Worm (Caenorhabditis elegans) whole organism, L4 larva: ENCODE data around the gene cts-1.
A peak's percentile ranks its signal among the peaks of the same experiment; 100 is the strongest.
"Not testable (repeated sequence)": the region's sequence is repeated elsewhere in the genome, so short reads cannot be mapped to it uniquely, and the experiment has no call there.

Experiments
- F10B5.3 ChIP-seq: sonication (generic microtip); optimal IDR thresholded peaks from 2 replicates; lab custom pipeline; 2016; ENCODE audit warnings: mild to moderate bottlenecking, missing genetic modification characterization, missing compliant biosample characterization
- T26A8.4 ChIP-seq: fragments of 200-800 bp; sonication (Bioruptor generic); IDR thresholded peaks from 2 replicates; pipeline ENCODE4 v1.3.6; 2022; ENCODE audit warnings: missing genetic modification characterization, missing compliant biosample characterization
- ZK337.2 ChIP-seq: fragments of 200-800 bp; sonication (Bioruptor generic); IDR thresholded peaks from 2 replicates; pipeline ENCODE4 v1.3.6; 2022; ENCODE audit warnings: missing genetic modification reagents, missing genetic modification characterization, missing compliant biosample characterization
- aha-1 ChIP-seq: fragments of 150-350 bp; peaks from one replicate; lab custom pipeline; 2014; ENCODE audit warnings: missing biosample characterization, missing genetic modification characterization
- attf-4 ChIP-seq: sonication (generic microtip); optimal IDR thresholded peaks from 3 replicates; lab custom pipeline; 2017; ENCODE audit warnings: missing biosample characterization, missing genetic modification characterization
- ceh-20 ChIP-seq: fragments of 200-800 bp; sonication (Bioruptor generic); IDR thresholded peaks from 2 replicates; pipeline ENCODE4 v1.3.6; 2022; ENCODE audit warnings: missing genetic modification reagents, missing genetic modification characterization, missing compliant biosample characterization
- ceh-44 ChIP-seq: fragments of 200-800 bp; sonication (Bioruptor generic); IDR thresholded peaks from 2 replicates; pipeline ENCODE4 v1.3.6; 2022; ENCODE audit warnings: missing genetic modification reagents, missing genetic modification characterization, missing compliant biosample characterization
- daf-12 ChIP-seq: fragments of 150-350 bp; optimal IDR thresholded peaks from 2 replicates; lab custom pipeline; 2014; ENCODE audit warnings: missing biosample characterization, missing genetic modification reagents, missing genetic modification characterization
- daf-16 ChIP-seq, 3 experiments: sonication (generic microtip); optimal IDR thresholded peaks; 2 replicates each; lab custom pipeline; 2016 to 2017; ENCODE audit warnings: missing genetic modification characterization in 3 of 3, missing genetic modification reagents in 3 of 3, mild to moderate bottlenecking in 2 of 3, missing compliant biosample characterization in 2 of 3, missing biosample characterization in 1 of 3, moderate library complexity in 1 of 3
- daf-19 ChIP-seq: fragments of 200-800 bp; sonication (Bioruptor generic); conservative IDR thresholded peaks from 2 replicates; pipeline ENCODE4 v1.3.6; 2022; ENCODE audit warnings: missing genetic modification characterization, missing compliant biosample characterization
- daf-8 ChIP-seq: fragments of 200-800 bp; sonication (Bioruptor generic); IDR thresholded peaks from 2 replicates; pipeline ENCODE4 v1.3.6; 2022; ENCODE audit warnings: missing genetic modification characterization, missing compliant biosample characterization
- dmd-6 ChIP-seq: fragments of 200-800 bp; sonication (Bioruptor generic); IDR thresholded peaks from 2 replicates; pipeline ENCODE4 v1.3.6; 2022; ENCODE audit warnings: missing genetic modification reagents, missing genetic modification characterization, missing compliant biosample characterization
- dmd-9 ChIP-seq: fragments of 200-800 bp; sonication (Bioruptor generic); IDR thresholded peaks from 2 replicates; pipeline ENCODE4 v1.3.6; 2022; ENCODE audit warnings: missing genetic modification reagents, missing genetic modification characterization, missing compliant biosample characterization
- duxl-1 ChIP-seq: sonication (generic microtip); optimal IDR thresholded peaks from 2 replicates; lab custom pipeline; 2016; ENCODE audit warnings: mild to moderate bottlenecking, missing genetic modification characterization, moderate library complexity, missing compliant biosample characterization; ENCODE audit not compliant: poor library complexity
- dve-1 ChIP-seq: sonication (generic microtip); optimal IDR thresholded peaks from 2 replicates; lab custom pipeline; 2017; ENCODE audit warnings: antibody characterized with exemption, mild to moderate bottlenecking, missing genetic modification characterization, missing compliant biosample characterization; ENCODE audit not compliant: insufficient read depth
- egl-27 ChIP-seq: sonication (generic microtip); optimal IDR thresholded peaks from 3 replicates; lab custom pipeline; 2017; ENCODE audit warnings: missing biosample characterization, missing genetic modification reagents, missing genetic modification characterization
- fkh-10 ChIP-seq: fragments of 150-350 bp; optimal IDR thresholded peaks from 2 replicates; lab custom pipeline; 2014; ENCODE audit warnings: missing biosample characterization, missing genetic modification reagents, missing genetic modification characterization
- gei-8 ChIP-seq: fragments of 200-800 bp; sonication (Bioruptor generic); optimal IDR thresholded peaks from 2 replicates; lab custom pipeline; 2018; ENCODE audit warnings: mild to moderate bottlenecking, missing genetic modification characterization, missing compliant biosample characterization
- hlh-30 ChIP-seq: sonication (generic microtip); optimal IDR thresholded peaks from 2 replicates; lab custom pipeline; 2017; ENCODE audit warnings: antibody characterized with exemption, mild to moderate bottlenecking, missing genetic modification characterization, missing compliant biosample characterization; ENCODE audit not compliant: insufficient read depth
- hmg-1.1 ChIP-seq: fragments of 200-800 bp; sonication (Bioruptor generic); IDR thresholded peaks from 2 replicates; pipeline ENCODE4 v1.3.6; 2022; ENCODE audit warnings: missing genetic modification reagents, missing genetic modification characterization, missing compliant biosample characterization
- lin-1 ChIP-seq: fragments of 200-800 bp; sonication (Bioruptor generic); IDR thresholded peaks from 2 replicates; pipeline ENCODE4 v1.3.6; 2022; ENCODE audit warnings: missing genetic modification reagents, missing genetic modification characterization, missing compliant biosample characterization
- lin-13 ChIP-seq: fragments of 150-350 bp; optimal IDR thresholded peaks from 2 replicates; lab custom pipeline; 2014; ENCODE audit warnings: missing biosample characterization, missing genetic modification reagents, missing genetic modification characterization
- lin-15B ChIP-seq: fragments of 150-350 bp; sonication (generic microtip); optimal IDR thresholded peaks from 3 replicates; lab custom pipeline; 2014; ENCODE audit warnings: missing biosample characterization, missing genetic modification characterization
- lin-29 ChIP-seq: fragments of 200-800 bp; sonication (Bioruptor generic); IDR thresholded peaks from 2 replicates; pipeline ENCODE4 v1.3.6; 2022; ENCODE audit warnings: missing genetic modification reagents, missing genetic modification characterization, missing compliant biosample characterization
- madf-9 ChIP-seq: fragments of 200-800 bp; sonication (Bioruptor generic); conservative IDR thresholded peaks from 2 replicates; pipeline ENCODE4 v1.3.6; 2022; ENCODE audit warnings: missing genetic modification reagents, missing genetic modification characterization, missing compliant biosample characterization
- mdl-1 ChIP-seq, 2 experiments: fragments of 150-350 bp in 1 of 2; sonication (generic microtip) in 1 of 2; optimal IDR thresholded peaks; 2 replicates each; lab custom pipeline; 2014 to 2017; ENCODE audit warnings: missing biosample characterization in 2 of 2, missing genetic modification characterization in 2 of 2
- mep-1 ChIP-seq: fragments of 150-350 bp; sonication (generic microtip); optimal IDR thresholded peaks from 3 replicates; lab custom pipeline; 2014; ENCODE audit warnings: missing biosample characterization, missing genetic modification characterization
- mes-2 ChIP-seq: sonication (generic microtip); optimal IDR thresholded peaks from 2 replicates; lab custom pipeline; 2016; ENCODE audit warnings: missing genotype, mild to moderate bottlenecking, missing genetic modification characterization, missing compliant biosample characterization; ENCODE audit not compliant: poor library complexity, severe bottlenecking
- mxl-2 ChIP-seq: fragments of 200-800 bp; sonication (Bioruptor generic); conservative IDR thresholded peaks from 2 replicates; pipeline ENCODE4 v1.3.6; 2022; ENCODE audit warnings: missing genetic modification reagents, missing genetic modification characterization, missing compliant biosample characterization
- mxl-3 ChIP-seq: fragments of 200-800 bp; sonication (Bioruptor generic); optimal IDR thresholded peaks from 2 replicates; lab custom pipeline; 2018; ENCODE audit warnings: mild to moderate bottlenecking, missing genetic modification characterization, missing compliant biosample characterization
- nhr-111 ChIP-seq: fragments of 200-800 bp; sonication (Bioruptor generic); optimal IDR thresholded peaks from 2 replicates; lab custom pipeline; 2018; ENCODE audit warnings: mild to moderate bottlenecking, missing genetic modification characterization, missing compliant biosample characterization
- nhr-48 ChIP-seq: sonication (generic microtip); optimal IDR thresholded peaks from 2 replicates; lab custom pipeline; 2016; ENCODE audit warnings: mild to moderate bottlenecking, missing genetic modification characterization, missing compliant biosample characterization
- nhr-77 ChIP-seq: fragments of 150-350 bp; optimal IDR thresholded peaks from 2 replicates; lab custom pipeline; 2014; ENCODE audit warnings: missing biosample characterization, missing genetic modification characterization
- pha-4 ChIP-seq, 2 experiments: fragments of 150-350 bp in 1 of 2; fragments of 200-800 bp in 1 of 2; sonication (Bioruptor generic) in 1 of 2; IDR thresholded peaks in 1 of 2; optimal IDR thresholded peaks in 1 of 2; 2 replicates each; pipeline versions ENCODE4 v1.3.6 to Lab custom; 2014 to 2022; ENCODE audit warnings: missing genetic modification characterization in 2 of 2, missing genetic modification reagents in 2 of 2, missing biosample characterization in 1 of 2, missing compliant biosample characterization in 1 of 2
- rbr-2 ChIP-seq: sonication (generic microtip); optimal IDR thresholded peaks from 2 replicates; lab custom pipeline; 2016; ENCODE audit warnings: missing genotype, missing genetic modification characterization, missing compliant biosample characterization
- saeg-2 ChIP-seq: fragments of 200-800 bp; sonication (Bioruptor generic); IDR thresholded peaks from 2 replicates; pipeline ENCODE4 v1.3.6; 2022; ENCODE audit warnings: missing genetic modification reagents, missing genetic modification characterization, missing compliant biosample characterization
- sdz-12 ChIP-seq: fragments of 200-800 bp; sonication (Bioruptor generic); optimal IDR thresholded peaks from 2 replicates; lab custom pipeline; 2018; ENCODE audit warnings: mild to moderate bottlenecking, missing genetic modification characterization, missing compliant biosample characterization
- snpc-4 ChIP-seq: fragments of 150-350 bp; optimal IDR thresholded peaks from 2 replicates; lab custom pipeline; 2014; ENCODE audit warnings: missing biosample characterization, missing genetic modification characterization
- tag-97 ChIP-seq: fragments of 200-800 bp; sonication (Bioruptor generic); IDR thresholded peaks from 2 replicates; pipeline ENCODE4 v1.3.6; 2022; ENCODE audit warnings: missing genetic modification characterization, missing compliant biosample characterization
- unc-62 ChIP-seq, 3 experiments: fragments of 150-350 bp in 1 of 3; sonication (generic microtip); optimal IDR thresholded peaks in 2 of 3; peaks in 1 of 3; 1 replicate in 1 of 3; 2 replicates in 2 of 3; lab custom pipeline; 2014 to 2017; ENCODE audit warnings: missing biosample characterization in 3 of 3, missing genetic modification characterization in 3 of 3, missing genetic modification reagents in 3 of 3, missing genotype in 1 of 3
- zfp-2 ChIP-seq: sonication (generic microtip); optimal IDR thresholded peaks from 2 replicates; lab custom pipeline; 2016; ENCODE audit warnings: mild to moderate bottlenecking, missing genetic modification characterization, missing compliant biosample characterization
- ztf-11 ChIP-seq: fragments of 150-350 bp; optimal IDR thresholded peaks from 2 replicates; lab custom pipeline; 2014; ENCODE audit warnings: missing biosample characterization, missing genetic modification characterization

The cts-1 gene

DNA sequence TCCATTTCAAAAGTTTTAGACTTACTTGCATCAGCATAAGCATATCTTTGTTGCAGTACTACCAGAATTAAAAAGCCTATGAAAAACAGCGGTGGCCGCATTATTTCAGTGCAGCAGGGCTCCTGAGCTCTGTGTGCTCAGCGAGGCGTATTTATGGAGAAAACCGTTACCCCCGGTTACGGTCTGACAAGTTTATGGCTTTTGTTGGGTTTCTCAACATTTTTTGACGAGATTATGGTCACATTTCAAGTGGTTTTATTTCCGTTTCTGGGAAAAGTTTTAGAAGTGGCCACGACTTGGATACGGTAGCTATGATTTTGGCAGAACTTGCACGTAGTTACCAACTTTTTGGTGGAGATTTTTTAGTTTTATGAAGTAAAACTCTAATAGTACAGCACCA is 17.5 kb upstream of the cts-1 start, which contains the start of gene paml-1:
Gene paml-1, minus strand, starts transcription at position 101 of the 400 bp plus-strand sequence.
- TF ChIP-seq ztf-11: no peak
- TF ChIP-seq pha-4 (GFP tag; IDR thresholded peaks at IDR 0.05; lab: Robert Waterston, UW): no peak
- no peak for TF ChIP-seq pha-4 (tag; optimal IDR thresholded peaks at IDR 0.05; lab: Kevin White, UChicago)
- no peak for TF ChIP-seq gei-8 (GFP tag; lab: Kevin White, UChicago)
- no peak for TF ChIP-seq hmg-1.1 (GFP tag; lab: Robert Waterston, UW)
- TF ChIP-seq zfp-2 (tag; lab: Kevin White, UChicago): no peak
- no peak for TF ChIP-seq duxl-1
- TF ChIP-seq ceh-20: no peak
- TF ChIP-seq dmd-9 (GFP tag; lab: Robert Waterston, UW): no peak
- TF ChIP-seq, all 104 proteins: peak for 0

DNA sequence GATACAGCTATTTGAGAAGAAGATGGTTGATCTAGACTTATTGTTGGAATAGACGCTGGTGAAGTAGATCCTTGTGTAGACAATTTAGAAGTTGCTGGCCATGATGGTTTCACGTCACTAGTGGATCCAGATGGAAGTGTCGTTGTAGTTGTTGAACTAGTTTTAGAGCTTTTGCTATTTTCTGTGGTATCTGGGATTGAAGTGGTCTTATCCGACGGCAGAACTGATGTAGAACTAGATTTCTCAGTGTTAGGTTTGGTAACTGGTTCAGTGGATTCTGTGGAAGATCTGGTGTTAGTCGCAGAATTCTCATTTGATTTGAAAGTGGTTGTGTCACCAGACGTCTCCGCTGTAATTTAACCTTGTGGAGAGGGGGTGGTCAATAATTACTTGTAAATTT is 15.2 kb upstream of the cts-1 start:
- peak in 1 of 2 experiments; percentile 94 for TF ChIP-seq unc-62 (GFP tag; optimal IDR thresholded peaks at IDR 0.05 in 1 of 2; lab: Kevin White, UChicago)
- TF ChIP-seq unc-62 (tag; optimal IDR thresholded peaks at IDR 0.05; lab: Kevin White, UChicago): no peak
- TF ChIP-seq ztf-11: no peak
- TF ChIP-seq, all 104 proteins: peak for 1

DNA sequence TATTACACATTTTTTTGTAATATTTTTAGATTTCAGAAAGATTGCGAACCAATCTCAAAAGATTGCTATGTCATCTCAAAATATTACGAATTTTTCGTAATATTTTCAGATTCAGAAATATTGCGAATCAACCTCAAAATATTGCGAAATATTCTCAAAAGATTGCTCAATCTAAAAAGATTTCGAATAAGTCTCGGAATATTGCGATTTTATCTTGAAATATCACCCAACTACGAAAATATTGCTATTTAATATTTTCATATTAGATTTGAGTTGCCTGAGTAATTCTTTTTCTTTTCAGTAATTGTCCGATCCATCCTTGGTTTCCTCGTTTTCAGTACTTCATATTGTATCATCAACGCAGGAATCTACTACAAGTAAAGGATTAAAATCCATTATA is 5.4 kb upstream of the cts-1 start, which contains the start of gene Y70G10A.4:
Gene Y70G10A.4, plus strand, starts transcription at position 301 of the 400 bp plus-strand sequence.
- TF ChIP-seq lin-15B (tag; lab: Kevin White, UChicago); saeg-2 (GFP tag; lab: Robert Waterston, UW); lin-29 (GFP tag; lab: Robert Waterston, UW): not testable (repeated sequence)
- TF ChIP-seq, all 104 proteins: peak for 0; not testable (repeated sequence) for 104

DNA sequence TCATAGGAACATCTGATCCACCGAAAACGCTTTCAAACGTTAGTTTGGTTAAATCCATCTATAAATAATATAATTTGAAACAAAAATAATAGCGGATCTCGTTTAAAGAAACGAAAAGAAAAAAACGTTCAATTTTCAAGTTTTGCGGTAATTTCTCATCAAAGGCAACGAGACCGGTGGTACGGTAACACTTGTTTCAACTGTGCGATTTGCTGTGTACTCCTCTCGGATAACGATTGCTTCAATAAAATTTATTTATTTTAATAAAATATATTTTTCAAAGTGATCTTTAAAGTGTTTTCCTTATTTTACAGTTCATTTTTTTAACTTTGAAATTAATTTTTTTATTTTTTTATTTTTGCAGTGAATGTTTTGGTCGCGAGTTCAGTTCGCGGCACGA is 2.2 kb upstream of the cts-1 start, which contains the start of the genes rde-4 and cox-14:
Gene rde-4, minus strand, starts transcription at position 60 of the 400 bp plus-strand sequence.
Gene cox-14, plus strand, starts transcription at position 356 of the 400 bp plus-strand sequence.
- TF ChIP-seq nhr-111 (GFP tag; lab: Kevin White, UChicago) (no peak), mxl-2 (no peak), fkh-10 (GFP tag; lab: Kevin White, UChicago) (peak; percentile 23), madf-9 (no peak), nhr-77 (tag; lab: Kevin White, UChicago) (peak; percentile 66), T26A8.4 (GFP tag; lab: Robert Waterston, UW) (no peak), ZK337.2 (no peak), rbr-2 (peak; percentile 73), mxl-3 (GFP tag; lab: Kevin White, UChicago) (no peak), snpc-4 (no peak), dmd-6 (GFP tag; lab: Robert Waterston, UW) (no peak), tag-97 (no peak), dve-1 (tag; lab: Kevin White, UChicago) (peak; percentile 78), zfp-2 (tag; lab: Kevin White, UChicago) (no peak), ceh-44 (GFP tag; lab: Robert Waterston, UW) (no peak), mdl-1 (tag; optimal IDR thresholded peaks at IDR 0.05; lab: Kevin White, UChicago) (peak in 1 of 2 experiments; percentile 17), F10B5.3 (no peak), egl-27 (tag; lab: Kevin White, UChicago) (peak; percentile 9), mep-1 (tag; lab: Kevin White, UChicago) (peak; percentile 89), hmg-1.1 (GFP tag; lab: Robert Waterston, UW) (no peak), mes-2 (tag; lab: Kevin White, UChicago) (no peak), daf-8 (GFP tag; lab: Robert Waterston, UW) (no peak), daf-16 (GFP tag; optimal IDR thresholded peaks at IDR 0.05; lab: Kevin White, UChicago) (no peak), daf-16 (tag; optimal IDR thresholded peaks at IDR 0.05; lab: Kevin White, UChicago) (peak; percentile 78), lin-13 (peak; percentile 68), sdz-12 (GFP tag; lab: Kevin White, UChicago) (no peak), daf-19 (GFP tag; lab: Robert Waterston, UW) (no peak), unc-62 (GFP tag; optimal IDR thresholded peaks at IDR 0.05 in 1 of 2; lab: Kevin White, UChicago) (no peak), unc-62 (tag; optimal IDR thresholded peaks at IDR 0.05; lab: Kevin White, UChicago) (no peak), attf-4 (tag; lab: Kevin White, UChicago) (no peak), lin-1 (GFP tag; lab: Robert Waterston, UW) (no peak), dmd-9 (GFP tag; lab: Robert Waterston, UW) (no peak), hlh-30 (tag; lab: Kevin White, UChicago) (peak; percentile 88), daf-12 (no peak), aha-1 (tag; lab: Kevin White, UChicago) (peak; percentile 64), nhr-48 (no peak)
